Worm (Caenorhabditis elegans) whole organism, L3 larva: Measurements from ENCODE around the gene rpac-19.

Experiments
- ama-1 ChIP-seq: fragments of 150-350 bp; optimal IDR thresholded peaks from 2 replicates; lab custom pipeline; 2018
- ceh-82 ChIP-seq: fragments of 150-350 bp; optimal IDR thresholded peaks from 2 replicates; lab custom pipeline; 2014; ENCODE audit warnings: missing biosample characterization, missing genetic modification characterization
- egl-27 ChIP-seq: sonication (generic microtip); optimal IDR thresholded peaks from 4 replicates; lab custom pipeline; 2017; ENCODE audit warnings: missing biosample characterization, missing genetic modification reagents, missing genetic modification characterization
- hmg-11 ChIP-seq: sonication (generic microtip); optimal IDR thresholded peaks from 2 replicates; lab custom pipeline; 2016; ENCODE audit warnings: missing genetic modification characterization, missing compliant biosample characterization
- jun-1 ChIP-seq: fragments of 150-350 bp; optimal IDR thresholded peaks from 2 replicates; lab custom pipeline; 2014; ENCODE audit warnings: missing biosample characterization, missing genetic modification reagents, missing genetic modification characterization
- lin-15B ChIP-seq: fragments of 150-350 bp; optimal IDR thresholded peaks from 2 replicates; lab custom pipeline; 2014; ENCODE audit warnings: missing biosample characterization, missing genetic modification characterization
- pha-4 ChIP-seq: fragments of 150-350 bp; optimal IDR thresholded peaks from 2 replicates; lab custom pipeline; 2014; ENCODE audit warnings: missing biosample characterization, missing genetic modification reagents, missing genetic modification characterization
- pqm-1 ChIP-seq: fragments of 150-350 bp; optimal IDR thresholded peaks from 2 replicates; lab custom pipeline; 2017; ENCODE audit warnings: missing biosample characterization, missing genetic modification characterization, inconsistent platforms
- unc-39 ChIP-seq: sonication (generic microtip); optimal IDR thresholded peaks from 4 replicates; lab custom pipeline; 2017; ENCODE audit warnings: missing biosample characterization, missing genetic modification characterization
- ztf-11 ChIP-seq: fragments of 150-350 bp; optimal IDR thresholded peaks from 2 replicates; lab custom pipeline; 2014; ENCODE audit warnings: missing biosample characterization, missing genetic modification characterization

- no peak for TF ChIP-seq ztf-11
- TF ChIP-seq unc-39 (tag; lab: Kevin White, UChicago): no peak
- no peak for TF ChIP-seq hmg-11 (tag; lab: Kevin White, UChicago)
- TF ChIP-seq jun-1: no peak
- no peak for TF ChIP-seq ceh-82 (tag; lab: Kevin White, UChicago)
- TF ChIP-seq lin-15B: no peak
- no peak for TF ChIP-seq ama-1 (lab: Kevin White, UChicago)
- no peak for TF ChIP-seq egl-27 (tag; lab: Kevin White, UChicago)
- no peak for TF ChIP-seq pha-4 (tag; lab: Kevin White, UChicago)
- no peak for TF ChIP-seq pqm-1
These were observed 12.4 kb upstream of the rpac-19 start for ce11 chrIII:9642110-9642509.
